Worm (Caenorhabditis elegans): ENCODE measurements around the gene twnk-1.

DNA sequence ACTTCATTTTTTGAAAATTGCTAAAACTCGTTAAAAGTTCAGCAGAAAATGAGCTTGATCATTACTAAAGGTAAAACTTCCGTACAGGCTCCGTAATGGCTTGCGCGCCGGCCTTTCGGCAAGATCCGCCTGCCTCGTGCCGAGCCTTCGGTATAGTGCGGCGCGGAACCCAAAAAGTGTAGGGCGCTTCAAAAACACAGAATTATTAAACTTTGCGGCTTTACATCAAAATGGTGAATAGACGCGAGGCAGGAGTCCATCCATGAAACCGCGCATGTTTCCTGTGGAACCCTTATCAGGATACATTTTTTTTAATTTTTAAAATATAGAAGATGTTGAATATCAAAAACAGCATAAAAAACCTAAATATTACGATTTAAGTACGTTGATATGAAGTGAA lies 37.9 kb upstream of the twnk-1 start:
- TF ChIP-seq him-1 (tag; optimal IDR thresholded peaks at IDR 0.05) (no peak), W03F9.2 (tag; optimal IDR thresholded peaks at IDR 0.05) (no peak)
